Fruit fly (Drosophila melanogaster) whole organism, prepupa: ENCODE data around the gene RluA-1.

Experiments used
- Blimp-1 ChIP-seq: fragments of 200-800 bp; sonication (Bioruptor generic); optimal IDR thresholded peaks from 3 replicates; lab custom pipeline; 2017; ENCODE audit warnings: missing biosample characterization, missing genetic modification characterization, mild to moderate bottlenecking, moderate library complexity, missing genetic modification reagents
- CG10631 ChIP-seq: fragments of 200-800 bp; sonication (Bioruptor generic); optimal IDR thresholded peaks from 2 replicates; lab custom pipeline; 2016; ENCODE audit warnings: missing biosample characterization, missing genetic modification characterization
- CG11762 ChIP-seq: fragments of 200-800 bp; sonication (Bioruptor generic); optimal IDR thresholded peaks from 3 replicates; lab custom pipeline; 2016; ENCODE audit warnings: missing biosample characterization, missing genetic modification characterization; ENCODE audit not compliant: insufficient read depth
- CG15336 ChIP-seq: fragments of 200-800 bp; sonication (Bioruptor generic); IDR thresholded peaks from 2 replicates; pipeline ENCODE4 v1.3.6; 2022; ENCODE audit warnings: missing biosample characterization, missing genetic modification characterization
- CG1621 ChIP-seq: fragments of 200-800 bp; sonication (Bioruptor generic); optimal IDR thresholded peaks from 3 replicates; lab custom pipeline; 2018; ENCODE audit warnings: missing biosample characterization, mild to moderate bottlenecking, missing genetic modification characterization
- CG16779 ChIP-seq: fragments of 200-800 bp; sonication (Bioruptor generic); optimal IDR thresholded peaks from 3 replicates; lab custom pipeline; 2017; ENCODE audit warnings: missing biosample characterization, mild to moderate bottlenecking, missing genetic modification characterization
- CG3032 ChIP-seq: fragments of 200-800 bp; optimal IDR thresholded peaks from 2 replicates; lab custom pipeline; 2019; ENCODE audit warnings: missing biosample characterization, mild to moderate bottlenecking, missing genetic modification characterization, moderate library complexity
- CG31627 ChIP-seq: fragments of 200-800 bp; sonication (Bioruptor generic); optimal IDR thresholded peaks from 3 replicates; lab custom pipeline; 2016; ENCODE audit warnings: missing biosample characterization, missing genetic modification characterization
- CG32006 ChIP-seq: fragments of 200-800 bp; sonication (Bioruptor generic); optimal IDR thresholded peaks from 3 replicates; lab custom pipeline; 2017; ENCODE audit warnings: missing biosample characterization, mild to moderate bottlenecking, missing genetic modification characterization
- CG6163 ChIP-seq: fragments of 200-800 bp; sonication (Bioruptor generic); IDR thresholded peaks from 3 replicates; pipeline ENCODE4 v1.3.6; 2022; ENCODE audit warnings: missing biosample characterization, missing genetic modification characterization
- CG6276 ChIP-seq: fragments of 200-800 bp; sonication (Bioruptor generic); optimal IDR thresholded peaks from 2 replicates; lab custom pipeline; 2017; ENCODE audit warnings: missing biosample characterization, mild to moderate bottlenecking, missing genetic modification characterization
- CG6792 ChIP-seq: fragments of 200-800 bp; sonication (Bioruptor generic); optimal IDR thresholded peaks from 3 replicates; lab custom pipeline; 2016; ENCODE audit warnings: missing biosample characterization, missing genetic modification characterization
- CG6854 ChIP-seq: fragments of 200-800 bp; sonication (Bioruptor generic); optimal IDR thresholded peaks from 2 replicates; lab custom pipeline; 2017; ENCODE audit warnings: missing biosample characterization, mild to moderate bottlenecking, missing genetic modification characterization
- CG8319 ChIP-seq: fragments of 200-800 bp; sonication (Bioruptor generic); optimal IDR thresholded peaks from 3 replicates; lab custom pipeline; 2016; ENCODE audit warnings: missing biosample characterization, missing genetic modification characterization
- CG8632 ChIP-seq: fragments of 200-800 bp; sonication (Bioruptor generic); optimal IDR thresholded peaks from 3 replicates; lab custom pipeline; 2016; ENCODE audit warnings: missing biosample characterization, missing genetic modification characterization
- Eip78C ChIP-seq: fragments of 200-800 bp; sonication (Bioruptor generic); peaks from one replicate; lab custom pipeline; 2016; ENCODE audit warnings: missing biosample characterization, missing genetic modification characterization
- Eip93F ChIP-seq: fragments of 200-800 bp; sonication (Bioruptor generic); optimal IDR thresholded peaks from 2 replicates; lab custom pipeline; 2016; ENCODE audit warnings: missing biosample characterization, mild to moderate bottlenecking, missing genetic modification characterization
- Ets21C ChIP-seq: fragments of 200-800 bp; sonication (Bioruptor generic); optimal IDR thresholded peaks from 3 replicates; lab custom pipeline; 2016; ENCODE audit warnings: missing biosample characterization, missing genetic modification characterization
- Ets96B ChIP-seq: fragments of 200-800 bp; optimal IDR thresholded peaks from 2 replicates; lab custom pipeline; 2019; ENCODE audit warnings: missing biosample characterization, mild to moderate bottlenecking, missing genetic modification characterization, moderate library complexity
- Gug ChIP-seq: fragments of 200-800 bp; sonication (Bioruptor generic); IDR thresholded peaks from 2 replicates; pipeline ENCODE4 v1.3.6; 2022; ENCODE audit warnings: missing biosample characterization, missing genetic modification characterization
- Hr38 ChIP-seq: sonication (Bioruptor generic); optimal IDR thresholded peaks from 2 replicates; lab custom pipeline; 2016; ENCODE audit warnings: missing biosample characterization, missing genetic modification characterization
- Hr39 ChIP-seq: fragments of 200-800 bp; sonication (Bioruptor generic); optimal IDR thresholded peaks from 2 replicates; lab custom pipeline; 2016; ENCODE audit warnings: missing biosample characterization, missing genetic modification characterization
- Hr4 ChIP-seq: fragments of 200-800 bp; sonication (Bioruptor generic); optimal IDR thresholded peaks from 3 replicates; lab custom pipeline; 2016; ENCODE audit warnings: missing biosample characterization, missing genetic modification characterization
- Lpt ChIP-seq: fragments of 200-800 bp; sonication (Bioruptor generic); optimal IDR thresholded peaks from 3 replicates; lab custom pipeline; 2016; ENCODE audit warnings: missing biosample characterization, missing genetic modification characterization
- Met ChIP-seq: fragments of 200-800 bp; sonication (Bioruptor generic); optimal IDR thresholded peaks from 3 replicates; lab custom pipeline; 2016; ENCODE audit warnings: missing biosample characterization, missing genetic modification characterization
- OdsH ChIP-seq: fragments of 200-800 bp; sonication (Bioruptor generic); optimal IDR thresholded peaks from 3 replicates; lab custom pipeline; 2016; ENCODE audit warnings: missing biosample characterization, missing genetic modification characterization
- Smox ChIP-seq: fragments of 200-800 bp; sonication (Bioruptor generic); optimal IDR thresholded peaks from 3 replicates; lab custom pipeline; 2016; ENCODE audit warnings: missing biosample characterization, missing genetic modification characterization
- Sox15 ChIP-seq: fragments of 200-800 bp; sonication (Bioruptor generic); optimal IDR thresholded peaks from 3 replicates; lab custom pipeline; 2016; ENCODE audit warnings: missing biosample characterization, missing genetic modification characterization
- achi ChIP-seq: fragments of 200-800 bp; sonication (Bioruptor generic); optimal IDR thresholded peaks from 3 replicates; lab custom pipeline; 2016; ENCODE audit warnings: missing biosample characterization, missing genetic modification characterization
- cyc ChIP-seq: fragments of 200-800 bp; sonication (Bioruptor generic); optimal IDR thresholded peaks from 3 replicates; lab custom pipeline; 2016; ENCODE audit warnings: missing biosample characterization, missing genetic modification characterization
- esn ChIP-seq: fragments of 200-800 bp; sonication (Bioruptor generic); optimal IDR thresholded peaks from 2 replicates; lab custom pipeline; 2016; ENCODE audit warnings: missing biosample characterization, mild to moderate bottlenecking, missing genetic modification characterization, moderate library complexity
- fd85E ChIP-seq: fragments of 200-800 bp; sonication (Bioruptor generic); optimal IDR thresholded peaks from 3 replicates; lab custom pipeline; 2016; ENCODE audit warnings: missing biosample characterization, missing genetic modification characterization
- fkh ChIP-seq: fragments of 200-800 bp; sonication (Bioruptor generic); optimal IDR thresholded peaks from 3 replicates; lab custom pipeline; 2017; ENCODE audit warnings: missing biosample characterization, mild to moderate bottlenecking, missing genetic modification characterization, moderate library complexity
- lz ChIP-seq: fragments of 200-800 bp; sonication (Bioruptor generic); optimal IDR thresholded peaks from 3 replicates; lab custom pipeline; 2016; ENCODE audit warnings: missing biosample characterization, missing genetic modification characterization
- pdm3 ChIP-seq: fragments of 200-800 bp; sonication (Bioruptor generic); optimal IDR thresholded peaks from 3 replicates; lab custom pipeline; 2016; ENCODE audit warnings: missing biosample characterization, missing genetic modification characterization
- spab ChIP-seq: fragments of 200-800 bp; sonication (Bioruptor generic); optimal IDR thresholded peaks from 2 replicates; lab custom pipeline; 2017; ENCODE audit warnings: missing biosample characterization, mild to moderate bottlenecking, missing genetic modification characterization, missing genetic modification reagents
- ss ChIP-seq, 2 experiments: fragments of 200-800 bp; sonication (Bioruptor generic); optimal IDR thresholded peaks; 2 replicates in 1 of 2; 3 replicates in 1 of 2; lab custom pipeline; 2017 to 2018; ENCODE audit warnings: mild to moderate bottlenecking in 2 of 2, missing biosample characterization in 2 of 2, missing genetic modification characterization in 2 of 2, moderate library complexity in 1 of 2
- topi ChIP-seq: fragments of 200-800 bp; sonication (Bioruptor generic); optimal IDR thresholded peaks from 3 replicates; lab custom pipeline; 2016; ENCODE audit warnings: missing biosample characterization, missing genetic modification characterization

The RluA-1 gene

dm6 chr2L:10428528-10428927 is 45.6 kb downstream of the RluA-1 start, which contains the start of gene CG5188 (continued):
- TF ChIP-seq CG6163 (GFP tag; lab: Robert Waterston, UW), result peak; percentile 31; the same call in 1 of the 3 replicates
- peak; percentile 35 for TF ChIP-seq CG11762 (GFP tag; lab: Kevin White, UChicago)
- TF ChIP-seq Hr39, result peak; percentile 15
- no peak for TF ChIP-seq pdm3
- TF ChIP-seq topi, result peak; percentile 45
- 0 out of 2 replicates have a peak, but pooled peaks have one; percentile 9 for TF ChIP-seq Gug (GFP tag; lab: Robert Waterston, UW)
- no peak for TF ChIP-seq Hr38
- peak; percentile 35 for TF ChIP-seq CG6792
- no peak for TF ChIP-seq CG8632 (GFP tag; lab: Kevin White, UChicago)
- TF ChIP-seq CG6854 (GFP tag; lab: Kevin White, UChicago), result no peak
- TF ChIP-seq ss (GFP tag; optimal IDR thresholded peaks at IDR 0.05; lab: Kevin White, UChicago), result peak in 1 of 2 experiments; percentile 1
- peak; percentile 51 for TF ChIP-seq OdsH (GFP tag; lab: Kevin White, UChicago)
- no peak for TF ChIP-seq fd85E (GFP tag; lab: Kevin White, UChicago)
- TF ChIP-seq CG6276 (GFP tag; lab: Kevin White, UChicago), result no peak
- TF ChIP-seq Hr4 (GFP tag; lab: Kevin White, UChicago), result no peak

dm6 chr2L:10426534-10427048 is 47.6 kb downstream of the RluA-1 start, which contains the start of the genes SmB and KdelR:
TSS of gene SmB (minus strand) at chr2L:10426627.
TSS of gene KdelR (plus strand) at chr2L:10426887.
- TF ChIP-seq Smox (GFP tag; lab: Kevin White, UChicago) (no peak), CG10631 (GFP tag; lab: Kevin White, UChicago) (no peak), fd85E (GFP tag; lab: Kevin White, UChicago) (no peak), lz (peak; percentile 34), CG31627 (GFP tag; lab: Kevin White, UChicago) (no peak), achi (GFP tag; lab: Kevin White, UChicago) (no peak), Eip93F (GFP tag; lab: Kevin White, UChicago) (no peak), Lpt (GFP tag; lab: Kevin White, UChicago) (no peak), CG6854 (GFP tag; lab: Kevin White, UChicago) (no peak), ss (GFP tag; optimal IDR thresholded peaks at IDR 0.05; lab: Kevin White, UChicago) (no peak), CG16779 (tag; lab: Kevin White, UChicago) (no peak), CG1621 (tag; lab: Kevin White, UChicago) (peak; percentile 39), Ets96B (tag; lab: Kevin White, UChicago) (no peak), CG8319 (no peak), Eip78C (peak; percentile 26), esn (peak; percentile 49), CG3032 (tag; lab: Kevin White, UChicago) (peak; percentile 13), topi (no peak), fkh (GFP tag; lab: Kevin White, UChicago) (peak; percentile 81), Blimp-1 (GFP tag; lab: Kevin White, UChicago) (no peak)

- no peak for TF ChIP-seq CG6854 (GFP tag; lab: Kevin White, UChicago)
- no peak for TF ChIP-seq CG32006 (GFP tag; lab: Kevin White, UChicago)
- TF ChIP-seq cyc (GFP tag; lab: Kevin White, UChicago), result no peak
- no peak for TF ChIP-seq CG15336
- TF ChIP-seq spab, result no peak
- no peak for TF ChIP-seq Sox15 (GFP tag; lab: Kevin White, UChicago)
- no peak for TF ChIP-seq Met (GFP tag; lab: Kevin White, UChicago)
- no peak for TF ChIP-seq Ets21C
- TF ChIP-seq CG16779 (tag; lab: Kevin White, UChicago), result no peak
Observed at dm6 chr2L:10425599-10425998, 48.5 kb downstream of the RluA-1 start.
